Fruit fly (Drosophila melanogaster) whole organism, embryonic: Measurements from ENCODE around the gene grim.
A peak's percentile ranks its signal among the peaks of the same experiment; 100 is the strongest.

ENCODE experiments used
- Abd-B ChIP-seq: fragments of 200-800 bp; sonication (Bioruptor generic); optimal IDR thresholded peaks from 2 replicates; lab custom pipeline; 2018; ENCODE audit warnings: missing biosample characterization, mild to moderate bottlenecking, missing genetic modification characterization, moderate library complexity
- B-H2 ChIP-seq: fragments of 200-800 bp; sonication (Bioruptor generic); optimal IDR thresholded peaks from 2 replicates; lab custom pipeline; 2018; ENCODE audit warnings: missing biosample characterization, mild to moderate bottlenecking, missing genetic modification characterization
- CG10274 ChIP-seq: fragments of 200-800 bp; sonication (Bioruptor generic); optimal IDR thresholded peaks from 3 replicates; lab custom pipeline; 2017; ENCODE audit warnings: missing biosample characterization, mild to moderate bottlenecking, missing genetic modification characterization
- CG10543 ChIP-seq: fragments of 200-800 bp; sonication (Bioruptor generic); optimal IDR thresholded peaks from 3 replicates; lab custom pipeline; 2017; ENCODE audit warnings: missing biosample characterization, mild to moderate bottlenecking, missing genetic modification characterization, moderate library complexity
- CG11456 ChIP-seq: fragments of 200-800 bp; sonication (Bioruptor generic); IDR thresholded peaks from 3 replicates; pipeline ENCODE4 v1.3.6; 2022; ENCODE audit warnings: missing biosample characterization, missing genetic modification characterization
- CG11723 ChIP-seq: fragments of 200-800 bp; sonication (Bioruptor generic); optimal IDR thresholded peaks from 2 replicates; lab custom pipeline; 2017; ENCODE audit warnings: missing biosample characterization, mild to moderate bottlenecking, missing genetic modification characterization
- CG13894 ChIP-seq: fragments of 200-800 bp; sonication (Bioruptor generic); optimal IDR thresholded peaks from 3 replicates; lab custom pipeline; 2018; ENCODE audit warnings: missing biosample characterization, mild to moderate bottlenecking, missing genetic modification characterization, moderate library complexity
- CG15479 ChIP-seq: fragments of 200-800 bp; sonication (Bioruptor generic); optimal IDR thresholded peaks from 3 replicates; lab custom pipeline; 2019; ENCODE audit warnings: missing biosample characterization, mild to moderate bottlenecking, missing genetic modification characterization, moderate library complexity
- CG15514 ChIP-seq: fragments of 200-800 bp; sonication (Bioruptor generic); optimal IDR thresholded peaks from 3 replicates; lab custom pipeline; 2017; ENCODE audit warnings: missing biosample characterization, missing genetic modification characterization, mild to moderate bottlenecking, moderate library complexity, missing genetic modification reagents
- CG1647 ChIP-seq: fragments of 200-800 bp; sonication (Bioruptor generic); optimal IDR thresholded peaks from 3 replicates; lab custom pipeline; 2016; ENCODE audit warnings: missing biosample characterization, missing genetic modification characterization
- CG17186 ChIP-seq: fragments of 200-800 bp; sonication (Bioruptor generic); optimal IDR thresholded peaks from 3 replicates; lab custom pipeline; 2017; ENCODE audit warnings: missing biosample characterization, missing genetic modification reagents, missing genetic modification characterization
- CG2120 ChIP-seq: fragments of 200-800 bp; sonication (Bioruptor generic); optimal IDR thresholded peaks from 3 replicates; lab custom pipeline; 2016; ENCODE audit warnings: missing biosample characterization, missing genetic modification characterization
- CG2199 ChIP-seq: fragments of 200-800 bp; sonication (Bioruptor generic); IDR thresholded peaks from 3 replicates; pipeline ENCODE4 v1.3.6; 2022; ENCODE audit warnings: missing biosample characterization, missing genetic modification characterization
- CG3838 ChIP-seq: fragments of 200-800 bp; sonication (Bioruptor generic); optimal IDR thresholded peaks from 3 replicates; lab custom pipeline; 2016; ENCODE audit warnings: missing biosample characterization, missing genetic modification characterization
- CG4360 ChIP-seq: fragments of 200-800 bp; sonication (Bioruptor generic); IDR thresholded peaks from 2 replicates; pipeline ENCODE4 v1.3.6; 2022; ENCODE audit warnings: missing biosample characterization, missing genetic modification characterization
- CG5180 ChIP-seq: fragments of 200-800 bp; sonication (Bioruptor generic); optimal IDR thresholded peaks from 3 replicates; lab custom pipeline; 2017; ENCODE audit warnings: missing biosample characterization, missing genetic modification characterization, mild to moderate bottlenecking, moderate library complexity, missing genetic modification reagents
- CG6272 ChIP-seq: fragments of 200-800 bp; sonication (Bioruptor generic); IDR thresholded peaks from 2 replicates; pipeline ENCODE4 v1.3.6; 2022; ENCODE audit warnings: missing biosample characterization, missing genetic modification characterization
- CG7839 ChIP-seq: fragments of 200-800 bp; sonication (Bioruptor generic); optimal IDR thresholded peaks from 3 replicates; lab custom pipeline; 2018; ENCODE audit warnings: missing biosample characterization, mild to moderate bottlenecking, missing genetic modification characterization, moderate library complexity
- CG9727 ChIP-seq: fragments of 200-800 bp; sonication (Bioruptor generic); optimal IDR thresholded peaks from 3 replicates; lab custom pipeline; 2017; ENCODE audit warnings: missing biosample characterization, mild to moderate bottlenecking, missing genetic modification characterization
- CrebB ChIP-seq: fragments of 200-800 bp; sonication (Bioruptor generic); optimal IDR thresholded peaks from 3 replicates; lab custom pipeline; 2018; ENCODE audit warnings: missing biosample characterization, mild to moderate bottlenecking, missing genetic modification characterization
- D19A ChIP-seq: fragments of 200-800 bp; optimal IDR thresholded peaks from 3 replicates; lab custom pipeline; 2019; ENCODE audit warnings: missing biosample characterization, mild to moderate bottlenecking, missing genetic modification characterization, moderate library complexity
- Dll ChIP-seq: fragments of 200-800 bp; sonication (Bioruptor generic); IDR thresholded peaks from 4 replicates; pipeline ENCODE4 v1.3.6; 2022; ENCODE audit warnings: missing biosample characterization, missing genetic modification characterization; ENCODE audit not compliant: partially characterized antibody
- Gug ChIP-seq: fragments of 200-800 bp; sonication (Bioruptor generic); IDR thresholded peaks from 4 replicates; pipeline ENCODE4 v1.3.6; 2022; ENCODE audit warnings: missing biosample characterization, missing genetic modification characterization
- Jarid2 ChIP-seq: fragments of 200-800 bp; sonication (Bioruptor generic); optimal IDR thresholded peaks from 3 replicates; lab custom pipeline; 2017; ENCODE audit warnings: mild to moderate bottlenecking, missing biosample characterization, missing genetic modification reagents, missing genetic modification characterization
- MTF-1 ChIP-seq: fragments of 200-800 bp; sonication (Bioruptor generic); optimal IDR thresholded peaks from 2 replicates; lab custom pipeline; 2018; ENCODE audit warnings: missing biosample characterization, mild to moderate bottlenecking, missing genetic modification characterization, borderline replicate concordance
- NC2α ChIP-seq: fragments of 200-800 bp; sonication (Bioruptor generic); optimal IDR thresholded peaks from 2 replicates; lab custom pipeline; 2016; ENCODE audit warnings: missing biosample characterization, missing genetic modification characterization
- NFAT ChIP-seq: fragments of 200-800 bp; sonication (Bioruptor generic); IDR thresholded peaks from 2 replicates; pipeline ENCODE4 v1.3.6; 2022; ENCODE audit warnings: missing biosample characterization, missing genetic modification characterization
- Sry-β ChIP-seq: fragments of 200-800 bp; sonication (Bioruptor generic); optimal IDR thresholded peaks from 2 replicates; lab custom pipeline; 2018; ENCODE audit warnings: missing biosample characterization, mild to moderate bottlenecking, missing genetic modification characterization, moderate library complexity
- aop ChIP-seq: fragments of 200-800 bp; sonication (Bioruptor generic); IDR thresholded peaks from 2 replicates; pipeline ENCODE4 v1.3.6; 2022; ENCODE audit warnings: missing biosample characterization, missing genetic modification characterization
- ara ChIP-seq: fragments of 200-800 bp; sonication (Bioruptor generic); IDR thresholded peaks from 2 replicates; pipeline ENCODE4 v1.3.6; 2022; ENCODE audit warnings: missing biosample characterization, missing genetic modification characterization
- ato ChIP-seq: fragments of 200-800 bp; sonication (Bioruptor generic); IDR thresholded peaks from 2 replicates; pipeline ENCODE4 v1.3.6; 2022; ENCODE audit warnings: missing biosample characterization, missing genetic modification characterization; ENCODE audit not compliant: partially characterized antibody
- az2 ChIP-seq: fragments of 200-800 bp; sonication (Bioruptor generic); optimal IDR thresholded peaks from 3 replicates; lab custom pipeline; 2016; ENCODE audit warnings: missing biosample characterization, missing genetic modification characterization
- bbx ChIP-seq: fragments of 200-800 bp; sonication (Bioruptor generic); IDR thresholded peaks from 2 replicates; pipeline ENCODE4 v1.3.6; 2022; ENCODE audit warnings: missing biosample characterization, missing genetic modification characterization; ENCODE audit not compliant: partially characterized antibody
- br ChIP-seq: fragments of >200 bp; optimal IDR thresholded peaks from 2 replicates; lab custom pipeline; 2017
- bsh ChIP-seq, 2 experiments: fragments of 200-800 bp; sonication (Bioruptor generic); optimal IDR thresholded peaks; 2 replicates each; lab custom pipeline; 2017 to 2018; ENCODE audit warnings: mild to moderate bottlenecking in 2 of 2, missing biosample characterization in 2 of 2, missing genetic modification characterization in 2 of 2, moderate library complexity in 1 of 2
- cas ChIP-seq: fragments of 200-800 bp; sonication (Bioruptor generic); IDR thresholded peaks from 2 replicates; pipeline ENCODE4 v1.3.6; 2022; ENCODE audit warnings: missing biosample characterization, missing genetic modification characterization
- chn ChIP-seq: fragments of 200-800 bp; sonication (Bioruptor generic); optimal IDR thresholded peaks from 2 replicates; lab custom pipeline; 2016; ENCODE audit warnings: missing biosample characterization, missing genetic modification characterization
- gem ChIP-seq: fragments of 200-800 bp; sonication (Bioruptor generic); optimal IDR thresholded peaks from 2 replicates; lab custom pipeline; 2019; ENCODE audit warnings: missing biosample characterization, mild to moderate bottlenecking, missing genetic modification characterization, moderate library complexity
- gro ChIP-seq: fragments of 200-800 bp; sonication (Bioruptor generic); optimal IDR thresholded peaks from 2 replicates; lab custom pipeline; 2016; ENCODE audit warnings: missing biosample characterization, missing genetic modification characterization
- hbn ChIP-seq: fragments of 200-800 bp; sonication (Bioruptor generic); IDR thresholded peaks from 2 replicates; pipeline ENCODE4 v1.3.6; 2022; ENCODE audit warnings: missing biosample characterization, missing genetic modification characterization; ENCODE audit not compliant: partially characterized antibody
- ken ChIP-seq: fragments of 200-800 bp; sonication (Bioruptor generic); IDR thresholded peaks from 3 replicates; pipeline ENCODE4 v1.3.6; 2022; ENCODE audit warnings: missing biosample characterization, missing genetic modification characterization
- lilli ChIP-seq: fragments of 200-800 bp; sonication (Bioruptor generic); optimal IDR thresholded peaks from 3 replicates; lab custom pipeline; 2016; ENCODE audit warnings: missing biosample characterization, missing genetic modification characterization
- nau ChIP-seq: fragments of 200-800 bp; sonication (Bioruptor generic); optimal IDR thresholded peaks from 3 replicates; lab custom pipeline; 2017; ENCODE audit warnings: missing biosample characterization, mild to moderate bottlenecking, missing genetic modification characterization, missing genetic modification reagents
- nerfin-1 ChIP-seq: fragments of 200-800 bp; sonication (Bioruptor generic); optimal IDR thresholded peaks from 3 replicates; lab custom pipeline; 2019; ENCODE audit warnings: missing biosample characterization, mild to moderate bottlenecking, missing genetic modification characterization, moderate library complexity
- oc ChIP-seq: fragments of 200-800 bp; sonication (Bioruptor generic); optimal IDR thresholded peaks from 2 replicates; lab custom pipeline; 2018; ENCODE audit warnings: missing biosample characterization, mild to moderate bottlenecking, missing genetic modification characterization, moderate library complexity
- row ChIP-seq: fragments of 200-800 bp; sonication (Bioruptor generic); IDR thresholded peaks from 3 replicates; pipeline ENCODE4 v1.3.6; 2022; ENCODE audit warnings: missing biosample characterization, missing genetic modification characterization
- sens ChIP-seq: fragments of 200-800 bp; sonication (Bioruptor generic); peaks from one replicate; lab custom pipeline; 2016; ENCODE audit warnings: missing biosample characterization, missing genetic modification characterization
- slbo ChIP-seq: fragments of 200-800 bp; sonication (Bioruptor generic); IDR thresholded peaks from 2 replicates; pipeline ENCODE4 v1.3.6; 2022; ENCODE audit warnings: missing biosample characterization, missing genetic modification characterization
- slp2 ChIP-seq: fragments of 200-800 bp; sonication (Bioruptor generic); optimal IDR thresholded peaks from 2 replicates; lab custom pipeline; 2016; ENCODE audit warnings: missing biosample characterization, missing genetic modification characterization
- ssp ChIP-seq: fragments of 200-800 bp; sonication (Bioruptor generic); IDR thresholded peaks from 2 replicates; pipeline ENCODE4 v1.3.6; 2022; ENCODE audit warnings: missing biosample characterization, missing genetic modification characterization
- stc ChIP-seq: fragments of 200-800 bp; sonication (Bioruptor generic); IDR thresholded peaks from 2 replicates; pipeline ENCODE4 v1.3.6; 2022; ENCODE audit warnings: missing biosample characterization, missing genetic modification characterization
- ttk ChIP-seq: fragments of 200-800 bp; sonication (Bioruptor generic); IDR thresholded peaks from 2 replicates; pipeline ENCODE4 v2.1.2; 2022; ENCODE audit warnings: missing biosample characterization, missing genetic modification characterization

Gene grim

DNA sequence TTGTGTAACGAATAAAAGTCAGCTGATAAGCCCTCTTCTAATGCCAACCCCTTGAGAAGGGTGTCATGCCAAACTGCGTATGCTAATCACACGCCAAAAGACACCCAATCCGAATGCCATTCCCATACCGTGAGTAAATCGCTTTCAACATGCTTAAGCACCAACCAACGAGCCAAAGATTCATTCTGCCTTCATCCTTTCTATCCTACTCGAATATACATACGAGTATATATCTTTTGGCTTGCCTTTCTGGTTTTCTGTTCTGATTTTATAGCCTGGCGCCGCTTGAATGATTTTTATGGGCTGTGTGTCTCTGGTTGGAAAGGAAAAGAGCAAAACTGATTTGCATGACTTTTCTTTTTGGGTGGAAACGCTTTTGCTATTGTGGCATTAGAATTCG lies 38.7 kb downstream of the grim start:
- no peak for TF ChIP-seq ato (GFP tag; lab: Robert Waterston, UW)
- TF ChIP-seq ara (GFP tag; lab: Robert Waterston, UW) = no peak
- TF ChIP-seq CG10274 (GFP tag; lab: Kevin White, UChicago) = no peak
- no peak for TF ChIP-seq CG6272
- no peak for TF ChIP-seq CG9727 (GFP tag; lab: Kevin White, UChicago)
- TF ChIP-seq Gug (GFP tag; lab: Robert Waterston, UW) = no peak
- TF ChIP-seq Sry-β (GFP tag; lab: Kevin White, UChicago) = no peak
- no peak for TF ChIP-seq CG7839
- TF ChIP-seq CG15514 (GFP tag; lab: Kevin White, UChicago) = no peak
- TF ChIP-seq CG15479 = no peak
- TF ChIP-seq D19A (tag; lab: Kevin White, UChicago) = no peak
- TF ChIP-seq Jarid2 (GFP tag; lab: Kevin White, UChicago) = no peak
- no peak for TF ChIP-seq slbo
- no peak for TF ChIP-seq br
- TF ChIP-seq slp2 = no peak
- TF ChIP-seq row = no peak
- no peak for TF ChIP-seq CG17186 (GFP tag; lab: Kevin White, UChicago)
- no peak for TF ChIP-seq ssp (GFP tag; lab: Robert Waterston, UW)
- no peak for TF ChIP-seq CG11456
- no peak for TF ChIP-seq CG11723 (GFP tag; lab: Kevin White, UChicago)
- TF ChIP-seq CG2199 (GFP tag; lab: Robert Waterston, UW) = 0 out of 3 replicates have a peak, but pooled peaks have one; percentile 25
- TF ChIP-seq CG13894 (tag; lab: Kevin White, UChicago) = peak; percentile 97
- TF ChIP-seq cas (GFP tag; lab: Robert Waterston, UW) = no peak
- TF ChIP-seq CG1647 (GFP tag; lab: Kevin White, UChicago) = no peak
- TF ChIP-seq ken (GFP tag; lab: Robert Waterston, UW) = no peak
- TF ChIP-seq CG2120 (GFP tag; lab: Kevin White, UChicago) = no peak
- TF ChIP-seq nerfin-1 (tag; lab: Kevin White, UChicago) = peak; percentile 4
- no peak for TF ChIP-seq CG5180 (GFP tag; lab: Kevin White, UChicago)
- TF ChIP-seq oc = peak; percentile 21
- no peak for TF ChIP-seq lilli (GFP tag; lab: Kevin White, UChicago)
- no peak for TF ChIP-seq hbn (GFP tag; lab: Robert Waterston, UW)
- no peak for TF ChIP-seq az2

DNA sequence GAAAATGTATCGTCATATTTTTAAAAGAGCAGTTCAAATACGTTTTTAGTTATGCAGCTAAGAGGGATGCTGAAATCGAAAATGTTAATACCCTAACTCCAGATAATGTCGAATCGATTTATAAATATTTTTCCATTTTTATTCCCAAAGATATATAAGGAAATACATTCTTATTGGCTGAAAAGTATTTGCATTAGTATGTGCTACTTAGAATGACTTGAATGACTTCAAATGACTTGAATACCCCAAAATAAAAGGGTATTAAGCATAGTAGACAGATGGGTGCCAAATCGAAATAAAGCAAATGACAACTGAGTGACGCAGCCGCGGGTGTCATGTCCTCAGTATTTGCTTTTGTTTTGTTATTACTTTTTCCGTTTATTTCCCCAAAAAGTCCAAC lies 45.5 kb downstream of the grim start:
- TF ChIP-seq CG4360 (GFP tag; lab: Robert Waterston, UW) = no peak
- no peak for TF ChIP-seq B-H2 (GFP tag; lab: Kevin White, UChicago)
- no peak for TF ChIP-seq nau (GFP tag; lab: Kevin White, UChicago)
- peak; percentile 20 for TF ChIP-seq gem (tag; lab: Kevin White, UChicago)
- no peak for TF ChIP-seq CG1647 (GFP tag; lab: Kevin White, UChicago)
- no peak for TF ChIP-seq NC2α (GFP tag; lab: Kevin White, UChicago)
- no peak for TF ChIP-seq ttk (GFP tag; lab: Robert Waterston, UW)
- TF ChIP-seq gro (GFP tag; lab: Kevin White, UChicago) = no peak
- TF ChIP-seq Dll (GFP tag; lab: Robert Waterston, UW) = no peak
- no peak for TF ChIP-seq chn (GFP tag; lab: Kevin White, UChicago)
- peak; percentile 83 for TF ChIP-seq D19A (tag; lab: Kevin White, UChicago)
- no peak for TF ChIP-seq NFAT (GFP tag; lab: Robert Waterston, UW)
- no peak for TF ChIP-seq bbx (GFP tag; lab: Robert Waterston, UW)
- no peak for TF ChIP-seq Abd-B (GFP tag; lab: Kevin White, UChicago)
- TF ChIP-seq CG3838 (GFP tag; lab: Kevin White, UChicago) = no peak
- TF ChIP-seq bsh (GFP tag; optimal IDR thresholded peaks at IDR 0.05; lab: Kevin White, UChicago) = peak in 1 of 2 experiments; percentile 8
- TF ChIP-seq CrebB (tag; lab: Kevin White, UChicago) = no peak
- no peak for TF ChIP-seq stc (GFP tag; lab: Robert Waterston, UW)
- no peak for TF ChIP-seq CG10543 (GFP tag; lab: Kevin White, UChicago)
- no peak for TF ChIP-seq MTF-1 (GFP tag; lab: Kevin White, UChicago)
- peak; percentile 72 for TF ChIP-seq sens
- TF ChIP-seq aop (GFP tag; lab: Robert Waterston, UW) = no peak
